Fruit fly (Drosophila melanogaster): Measurements from ENCODE around the gene mnb.

mnb gene

dm6 chrX:17844623-17845022 is 42.4 kb downstream of the mnb start, which contains the start of the genes CG8142 and Ucp4A (continued):
- peak; percentile 96 for TF ChIP-seq ara (GFP tag; IDR thresholded peaks at IDR 0.05)
- peak; percentile 90 for TF ChIP-seq CG43689 (GFP tag; IDR thresholded peaks at IDR 0.05)
- no peak for TF ChIP-seq sna (GFP tag; IDR thresholded peaks at IDR 0.05; ENCODE audit: partially characterized antibody)
- peak; percentile 39 for TF ChIP-seq slp2 (GFP tag; optimal IDR thresholded peaks at IDR 0.05)
- peak; percentile 95 for TF ChIP-seq CG32532 (GFP tag; IDR thresholded peaks at IDR 0.05)
- peak; percentile 79; the same call in 2 of the 3 replicates for TF ChIP-seq CG6175 (GFP tag; IDR thresholded peaks at IDR 0.05)
- TF ChIP-seq gce (GFP tag; IDR thresholded peaks at IDR 0.05) = peak; percentile 89
- peak; percentile 83 for TF ChIP-seq CG10543 (GFP tag; optimal IDR thresholded peaks at IDR 0.05)
- TF ChIP-seq trem (tag; optimal IDR thresholded peaks at IDR 0.05) = peak; percentile 92
- no peak for TF ChIP-seq HmgD (GFP tag; optimal IDR thresholded peaks at IDR 0.05)
- TF ChIP-seq CG12236 (GFP tag; optimal IDR thresholded peaks at IDR 0.05) = no peak
- peak; percentile 77 for TF ChIP-seq CG9437 (GFP tag; optimal IDR thresholded peaks at IDR 0.05)
- no peak for TF ChIP-seq eve (GFP tag; optimal IDR thresholded peaks at IDR 0.05)
- no peak for TF ChIP-seq eyg (GFP tag; optimal IDR thresholded peaks at IDR 0.05)
- TF ChIP-seq wek (GFP tag; optimal IDR thresholded peaks at IDR 0.05) = no peak
- TF ChIP-seq lov (optimal IDR thresholded peaks at IDR 0.05) = no peak
- peak; percentile 78; the same call in 1 of the 3 replicates for TF ChIP-seq lov (GFP tag; IDR thresholded peaks at IDR 0.05)
- peak; percentile 91 for TF ChIP-seq fd3F (GFP tag; optimal IDR thresholded peaks at IDR 0.05)
- TF ChIP-seq dmrt99B (tag; optimal IDR thresholded peaks at IDR 0.05) = peak; percentile 92
- peak; percentile 53 for TF ChIP-seq CG8359 (GFP tag; optimal IDR thresholded peaks at IDR 0.05; ENCODE audit: borderline replicate concordance)
- TF ChIP-seq ranshi (GFP tag; IDR thresholded peaks at IDR 0.05) = peak; percentile 96
- TF ChIP-seq CG9797 (GFP tag; optimal IDR thresholded peaks at IDR 0.05) = peak; percentile 28
- no peak for TF ChIP-seq fd64A (GFP tag; optimal IDR thresholded peaks at IDR 0.05)
- TF ChIP-seq h (optimal IDR thresholded peaks at IDR 0.05) = no peak
- TF ChIP-seq CG16813 (GFP tag; IDR thresholded peaks at IDR 0.05; ENCODE audit: partially characterized antibody) = 0 out of 3 replicates have a peak, but pooled peaks have one; percentile 41
- peak; percentile 26 for TF ChIP-seq dm (GFP tag; optimal IDR thresholded peaks at IDR 0.05)
- peak; percentile 87 for TF ChIP-seq Lim3 (GFP tag; IDR thresholded peaks at IDR 0.05)

- TF ChIP-seq Dip2 (GFP tag; IDR thresholded peaks at IDR 0.05) (no peak), Jarid2 (GFP tag; optimal IDR thresholded peaks at IDR 0.05) (no peak), CG13624 (GFP tag; optimal IDR thresholded peaks at IDR 0.05) (peak; percentile 15), CG4424 (GFP tag; optimal IDR thresholded peaks at IDR 0.05) (no peak), CG12942 (GFP tag; optimal IDR thresholded peaks at IDR 0.05) (no peak), hb (GFP tag; IDR thresholded peaks at IDR 0.05; ENCODE audit: partially characterized antibody) (peak; percentile 83), Ets97D (GFP tag; optimal IDR thresholded peaks at IDR 0.05) (peak; percentile 78), CG16813 (GFP tag; IDR thresholded peaks at IDR 0.05; ENCODE audit: partially characterized antibody) (peak; percentile 89), usp (GFP tag; optimal IDR thresholded peaks at IDR 0.05) (no peak), scrt (GFP tag; optimal IDR thresholded peaks at IDR 0.05) (no peak), so (GFP tag; IDR thresholded peaks at IDR 0.05) (no peak), E2f2 (GFP tag; IDR thresholded peaks at IDR 0.05) (peak; percentile 79), CG4404 (GFP tag; IDR thresholded peaks at IDR 0.05) (no peak), CG2120 (GFP tag; optimal IDR thresholded peaks at IDR 0.05) (peak; percentile 12), CG3995 (GFP tag; optimal IDR thresholded peaks at IDR 0.05) (no peak), CG17359 (tag; optimal IDR thresholded peaks at IDR 0.05) (no peak), ems (GFP tag; optimal IDR thresholded peaks at IDR 0.05) (no peak), CG8290 (GFP tag; optimal IDR thresholded peaks at IDR 0.05) (no peak), CG8290 (tag; optimal IDR thresholded peaks at IDR 0.05) (peak in 1 of 2 experiments; percentile 31), rib (GFP tag; IDR thresholded peaks at IDR 0.05) (no peak), MESR4 (GFP tag; optimal IDR thresholded peaks at IDR 0.05) (peak; percentile 43), Fer1 (GFP tag; optimal IDR thresholded peaks at IDR 0.05) (no peak), NFAT (GFP tag; IDR thresholded peaks at IDR 0.05) (peak; percentile 67), CG8478 (optimal IDR thresholded peaks at IDR 0.05) (no peak), repo (GFP tag; optimal IDR thresholded peaks at IDR 0.05) (no peak), Med (GFP tag) (peak; percentile 83), Ets65A (GFP tag) (peak; percentile 94), YL-1 (GFP tag; optimal IDR thresholded peaks at IDR 0.05) (peak; percentile 4)
These were observed 45.1 kb downstream of the mnb start, which contains the start of gene Taf9 for dm6 chrX:17841923-17842322. Gene Taf9, plus strand, starts transcription at chrX:17842161.

All from whole organism, embryonic.